In genomic region chrX:14207942-14208341, ce11 we compare ENCODE assay signal across 6 worm cellular contexts.
TF ChIP-seq lines count a peak whose summit lies in the region.

Gene ceh-37 (minus strand): TSS chrX:14208000.

TF ChIP-seq in whole organism, L1 larva, 84 proteins besides CTCF, POLR2A, EP300 and RAD21 (continues in another document):
- TF ChIP-seq blmp-1 (tag; optimal IDR thresholded peaks at IDR 0.05; lab: Kevin White, UChicago) (no peak), efl-1 (optimal IDR thresholded peaks at IDR 0.05; lab: Kevin White, UChicago) (no peak), efl-1 (GFP tag; optimal IDR thresholded peaks at IDR 0.05 in 1 of 2; lab: Kevin White, UChicago) (no peak), pqm-1 (tag; optimal IDR thresholded peaks at IDR 0.05; lab: Kevin White, UChicago) (peak; percentile 46), nhr-28 (tag; optimal IDR thresholded peaks at IDR 0.05; lab: Kevin White, UChicago) (no peak), swsn-7 (tag; optimal IDR thresholded peaks at IDR 0.05; lab: Kevin White, UChicago) (no peak), unc-130 (tag; optimal IDR thresholded peaks at IDR 0.05; lab: Kevin White, UChicago) (no peak), lin-15B (tag; optimal IDR thresholded peaks at IDR 0.05; lab: Kevin White, UChicago) (no peak), tlp-1 (tag; optimal IDR thresholded peaks at IDR 0.05; lab: Kevin White, UChicago) (no peak), nhr-19 (GFP tag; conservative IDR thresholded peaks at IDR 0.05; lab: Robert Waterston, UW) (no peak), unc-86 (tag; optimal IDR thresholded peaks at IDR 0.05; lab: Kevin White, UChicago) (no peak), hpl-2 (GFP tag; optimal IDR thresholded peaks at IDR 0.05; lab: Kevin White, UChicago) (no peak), ceh-90 (tag; optimal IDR thresholded peaks at IDR 0.05; lab: Kevin White, UChicago) (no peak), mep-1 (tag; optimal IDR thresholded peaks at IDR 0.05; lab: Kevin White, UChicago) (no peak), fkh-10 (GFP tag; optimal IDR thresholded peaks at IDR 0.05; lab: Kevin White, UChicago) (no peak), elt-2 (tag; optimal IDR thresholded peaks at IDR 0.05; lab: Kevin White, UChicago) (peak; percentile 78)

TF ChIP-seq in whole organism, L2 larva, 48 proteins besides CTCF, POLR2A, EP300 and RAD21:
- no peak for TF ChIP-seq ztf-11 (tag; optimal IDR thresholded peaks at IDR 0.05; lab: Kevin White, UChicago)
- TF ChIP-seq nhr-77 (tag; optimal IDR thresholded peaks at IDR 0.05; lab: Kevin White, UChicago) = no peak
- no peak for TF ChIP-seq elt-3 (tag; optimal IDR thresholded peaks at IDR 0.05; lab: Kevin White, UChicago)
- peak; percentile 60 for TF ChIP-seq fos-1 (tag; optimal IDR thresholded peaks at IDR 0.05; lab: Kevin White, UChicago)
- no peak for TF ChIP-seq mab-5 (tag; optimal IDR thresholded peaks at IDR 0.05; lab: Kevin White, UChicago)
- no peak for TF ChIP-seq ceh-16 (tag; optimal IDR thresholded peaks at IDR 0.05; lab: Kevin White, UChicago)
- no peak for TF ChIP-seq snpc-4 (tag; optimal IDR thresholded peaks at IDR 0.05; lab: Kevin White, UChicago)
- TF ChIP-seq Y55F3AM.14 (GFP tag; optimal IDR thresholded peaks at IDR 0.05; lab: Kevin White, UChicago) = no peak
- no peak for TF ChIP-seq lsy-2 (tag; optimal IDR thresholded peaks at IDR 0.05; lab: Kevin White, UChicago)
- TF ChIP-seq mdl-1 (tag; optimal IDR thresholded peaks at IDR 0.05; lab: Kevin White, UChicago) = no peak
- no peak for TF ChIP-seq unc-62 (GFP tag; optimal IDR thresholded peaks at IDR 0.05; lab: Kevin White, UChicago)
- TF ChIP-seq crh-2 (tag; optimal IDR thresholded peaks at IDR 0.05; lab: Kevin White, UChicago) = peak; percentile 37

TF ChIP-seq in whole organism, L3 larva, 47 proteins besides CTCF, POLR2A, EP300 and RAD21:
- TF ChIP-seq fos-1 (tag; optimal IDR thresholded peaks at IDR 0.05; lab: Kevin White, UChicago) = no peak
- TF ChIP-seq elt-2 (tag; optimal IDR thresholded peaks at IDR 0.05; lab: Kevin White, UChicago) = peak; percentile 79
- TF ChIP-seq ztf-11 (tag; optimal IDR thresholded peaks at IDR 0.05; lab: Kevin White, UChicago) = no peak
- TF ChIP-seq ceh-16 (tag; optimal IDR thresholded peaks at IDR 0.05; lab: Kevin White, UChicago) = no peak
- TF ChIP-seq pqm-1 (tag; optimal IDR thresholded peaks at IDR 0.05; lab: Kevin White, UChicago) = peak; percentile 63
- no peak for TF ChIP-seq nhr-12 (tag; optimal IDR thresholded peaks at IDR 0.05; lab: Kevin White, UChicago)
- TF ChIP-seq nhr-67 (tag; optimal IDR thresholded peaks at IDR 0.05; lab: Kevin White, UChicago) = no peak
- no peak for TF ChIP-seq eor-1 (tag; optimal IDR thresholded peaks at IDR 0.05; lab: Kevin White, UChicago)
- no peak for TF ChIP-seq ztf-4 (tag; optimal IDR thresholded peaks at IDR 0.05; lab: Kevin White, UChicago)

TF ChIP-seq in whole organism, L4 larva, 104 proteins besides CTCF, POLR2A, EP300 and RAD21 (continues in another document):
- TF ChIP-seq ztf-7 (tag; optimal IDR thresholded peaks at IDR 0.05; lab: Kevin White, UChicago) (no peak), hlh-30 (tag; optimal IDR thresholded peaks at IDR 0.05; lab: Kevin White, UChicago; ENCODE audit: insufficient read depth) (peak; percentile 61), unc-62 (GFP tag; optimal IDR thresholded peaks at IDR 0.05 in 1 of 2; lab: Kevin White, UChicago) (peak in 1 of 2 experiments; percentile 92), unc-62 (tag; optimal IDR thresholded peaks at IDR 0.05; lab: Kevin White, UChicago) (no peak), jun-1 (tag; optimal IDR thresholded peaks at IDR 0.05; lab: Kevin White, UChicago) (no peak), nhr-48 (tag; optimal IDR thresholded peaks at IDR 0.05; lab: Kevin White, UChicago) (no peak), F49E8.2 (tag; optimal IDR thresholded peaks at IDR 0.05; lab: Kevin White, UChicago; ENCODE audit: borderline replicate concordance) (no peak), pqm-1 (tag; optimal IDR thresholded peaks at IDR 0.05; lab: Kevin White, UChicago) (peak; percentile 50), saeg-2 (GFP tag; IDR thresholded peaks at IDR 0.05; lab: Robert Waterston, UW) (no peak), ceh-32 (tag; optimal IDR thresholded peaks at IDR 0.05; lab: Kevin White, UChicago; ENCODE audit: poor library complexity) (no peak), ceh-82 (tag; optimal IDR thresholded peaks at IDR 0.05; lab: Kevin White, UChicago) (no peak), daf-16 (GFP tag; optimal IDR thresholded peaks at IDR 0.05; lab: Kevin White, UChicago) (no peak), daf-16 (tag; optimal IDR thresholded peaks at IDR 0.05; lab: Kevin White, UChicago) (peak; percentile 36), php-3 (GFP tag; IDR thresholded peaks at IDR 0.05; lab: Robert Waterston, UW) (peak; percentile 97), lin-38 (GFP tag; IDR thresholded peaks at IDR 0.05; lab: Robert Waterston, UW) (no peak), ces-1 (GFP tag; optimal IDR thresholded peaks at IDR 0.05; lab: Kevin White, UChicago) (no peak), unc-130 (GFP tag; optimal IDR thresholded peaks at IDR 0.05; lab: Kevin White, UChicago) (no peak), nhr-41 (GFP tag; IDR thresholded peaks at IDR 0.05; lab: Robert Waterston, UW) (no peak), daf-8 (GFP tag; IDR thresholded peaks at IDR 0.05; lab: Robert Waterston, UW) (no peak), T26A8.4 (GFP tag; IDR thresholded peaks at IDR 0.05; lab: Robert Waterston, UW) (no peak), lin-1 (GFP tag; IDR thresholded peaks at IDR 0.05; lab: Robert Waterston, UW) (no peak)

TF ChIP-seq in whole organism, late embryonic, 69 proteins besides CTCF, POLR2A, EP300 and RAD21:
- TF ChIP-seq gmeb-2 (tag; optimal IDR thresholded peaks at IDR 0.05; lab: Kevin White, UChicago) = no peak
- peak; percentile 75 for TF ChIP-seq elt-2 (tag; optimal IDR thresholded peaks at IDR 0.05; lab: Kevin White, UChicago)

TF ChIP-seq in whole organism, young adult, 124 proteins besides CTCF, POLR2A, EP300 and RAD21:
- peak; percentile 73 for TF ChIP-seq nhr-80 (tag; optimal IDR thresholded peaks at IDR 0.05; lab: Kevin White, UChicago)
- peak; percentile 24 for TF ChIP-seq ets-4 (GFP tag; optimal IDR thresholded peaks at IDR 0.05; lab: Kevin White, UChicago)
- no peak for TF ChIP-seq T26A5.8 (tag; optimal IDR thresholded peaks at IDR 0.05; lab: Kevin White, UChicago)
